Fruit fly (Drosophila melanogaster) whole organism, embryonic: ENCODE measurements around the gene AMPdeam.

Experiments used
- ATbp ChIP-seq: fragments of 200-800 bp; sonication (Bioruptor generic); optimal IDR thresholded peaks from 2 replicates; lab custom pipeline; 2017; ENCODE audit warnings: missing biosample characterization, mild to moderate bottlenecking, missing genetic modification characterization, missing genetic modification reagents
- Awh ChIP-seq: fragments of 200-800 bp; sonication (Bioruptor generic); IDR thresholded peaks from 2 replicates; pipeline ENCODE4, ENCODE4 v1.3.6; 2022; ENCODE audit warnings: missing biosample characterization, missing genetic modification characterization
- CG10274 ChIP-seq: fragments of 200-800 bp; sonication (Bioruptor generic); optimal IDR thresholded peaks from 3 replicates; lab custom pipeline; 2017; ENCODE audit warnings: missing biosample characterization, mild to moderate bottlenecking, missing genetic modification characterization
- CG10321 ChIP-seq: fragments of 200-800 bp; sonication (Bioruptor generic); IDR thresholded peaks from 2 replicates; pipeline ENCODE4 v1.3.6; 2022; ENCODE audit warnings: missing biosample characterization, missing genetic modification characterization
- CG10543 ChIP-seq: fragments of 200-800 bp; sonication (Bioruptor generic); optimal IDR thresholded peaks from 3 replicates; lab custom pipeline; 2017; ENCODE audit warnings: missing biosample characterization, mild to moderate bottlenecking, missing genetic modification characterization, moderate library complexity
- CG10979 ChIP-seq: fragments of 200-800 bp; sonication (Bioruptor generic); optimal IDR thresholded peaks from 2 replicates; lab custom pipeline; 2018; ENCODE audit warnings: missing biosample characterization, mild to moderate bottlenecking, missing genetic modification characterization, moderate library complexity
- CG11398 ChIP-seq: fragments of 200-800 bp; sonication (Bioruptor generic); optimal IDR thresholded peaks from 2 replicates; lab custom pipeline; 2016; ENCODE audit warnings: missing biosample characterization, missing genetic modification characterization
- CG12155 ChIP-seq: fragments of 200-800 bp; sonication (Bioruptor generic); optimal IDR thresholded peaks from 3 replicates; lab custom pipeline; 2016; ENCODE audit warnings: missing biosample characterization, missing genetic modification characterization
- CG13894 ChIP-seq: fragments of 200-800 bp; sonication (Bioruptor generic); optimal IDR thresholded peaks from 3 replicates; lab custom pipeline; 2018; ENCODE audit warnings: missing biosample characterization, mild to moderate bottlenecking, missing genetic modification characterization, moderate library complexity
- CG15269 ChIP-seq: fragments of 200-800 bp; sonication (Bioruptor generic); optimal IDR thresholded peaks from 2 replicates; lab custom pipeline; 2018; ENCODE audit warnings: missing biosample characterization, mild to moderate bottlenecking, missing genetic modification characterization, moderate library complexity
- CG15479 ChIP-seq: fragments of 200-800 bp; sonication (Bioruptor generic); optimal IDR thresholded peaks from 3 replicates; lab custom pipeline; 2019; ENCODE audit warnings: missing biosample characterization, mild to moderate bottlenecking, missing genetic modification characterization, moderate library complexity
- CG15514 ChIP-seq: fragments of 200-800 bp; sonication (Bioruptor generic); optimal IDR thresholded peaks from 3 replicates; lab custom pipeline; 2017; ENCODE audit warnings: missing biosample characterization, missing genetic modification characterization, mild to moderate bottlenecking, moderate library complexity, missing genetic modification reagents
- CG15696 ChIP-seq: fragments of 200-800 bp; sonication (Bioruptor generic); optimal IDR thresholded peaks from 2 replicates; lab custom pipeline; 2019; ENCODE audit warnings: missing biosample characterization, mild to moderate bottlenecking, missing genetic modification characterization, moderate library complexity
- CG1603 ChIP-seq: fragments of 200-800 bp; sonication (Bioruptor generic); optimal IDR thresholded peaks from 2 replicates; lab custom pipeline; 2019; ENCODE audit warnings: missing biosample characterization, mild to moderate bottlenecking, missing genetic modification characterization, moderate library complexity
- CG2129 ChIP-seq: fragments of 200-800 bp; sonication (Bioruptor generic); IDR thresholded peaks from 2 replicates; pipeline ENCODE4 v1.3.6; 2022; ENCODE audit warnings: missing biosample characterization, missing genetic modification characterization; ENCODE audit not compliant: partially characterized antibody
- CG31224 ChIP-seq: fragments of 200-800 bp; sonication (Bioruptor generic); IDR thresholded peaks from 2 replicates; pipeline ENCODE4 v1.3.6; 2022; ENCODE audit warnings: missing biosample characterization, missing genetic modification characterization
- CG33557 ChIP-seq: fragments of 200-800 bp; sonication (Bioruptor generic); optimal IDR thresholded peaks from 2 replicates; lab custom pipeline; 2019; ENCODE audit warnings: missing biosample characterization, mild to moderate bottlenecking, missing genetic modification characterization, moderate library complexity
- CG34224 ChIP-seq: fragments of 200-800 bp; sonication (Bioruptor generic); IDR thresholded peaks from 3 replicates; pipeline ENCODE4 v1.3.6; 2022; ENCODE audit warnings: missing biosample characterization, missing genetic modification characterization; ENCODE audit not compliant: partially characterized antibody
- CG42726 ChIP-seq: fragments of 200-800 bp; sonication (Bioruptor generic); IDR thresholded peaks from 2 replicates; pipeline ENCODE4 v1.3.6; 2022; ENCODE audit warnings: missing biosample characterization, missing genetic modification characterization; ENCODE audit not compliant: partially characterized antibody
- CG5180 ChIP-seq: fragments of 200-800 bp; sonication (Bioruptor generic); optimal IDR thresholded peaks from 3 replicates; lab custom pipeline; 2017; ENCODE audit warnings: missing biosample characterization, missing genetic modification characterization, mild to moderate bottlenecking, moderate library complexity, missing genetic modification reagents
- CG6791 ChIP-seq: fragments of 200-800 bp; sonication (Bioruptor generic); IDR thresholded peaks from 3 replicates; pipeline ENCODE4 v1.3.6; 2022; ENCODE audit warnings: missing biosample characterization, missing genetic modification characterization; ENCODE audit not compliant: partially characterized antibody
- CG6813 ChIP-seq: fragments of 200-800 bp; sonication (Bioruptor generic); optimal IDR thresholded peaks from 2 replicates; lab custom pipeline; 2017; ENCODE audit warnings: missing biosample characterization, missing genetic modification characterization, mild to moderate bottlenecking, moderate library complexity, missing genetic modification reagents
- CG8924 ChIP-seq: fragments of 200-800 bp; optimal IDR thresholded peaks from 3 replicates; lab custom pipeline; 2019; ENCODE audit warnings: missing biosample characterization, mild to moderate bottlenecking, missing genetic modification characterization, moderate library complexity
- CG9876 ChIP-seq: fragments of 200-800 bp; sonication (Bioruptor generic); optimal IDR thresholded peaks from 2 replicates; lab custom pipeline; 2016; ENCODE audit warnings: missing biosample characterization, missing genetic modification characterization
- D ChIP-seq, 2 experiments: fragments of 200-800 bp in 1 of 2; fragments of >200 bp in 1 of 2; sonication (Bioruptor generic) in 1 of 2; optimal IDR thresholded peaks; 2 replicates in 1 of 2; 3 replicates in 1 of 2; lab custom pipeline; 2017; ENCODE audit warnings: mild to moderate bottlenecking in 1 of 2, missing biosample characterization in 1 of 2, missing genetic modification characterization in 1 of 2, missing genetic modification reagents in 1 of 2
- Dbx ChIP-seq: fragments of 200-800 bp; sonication (Bioruptor generic); IDR thresholded peaks from 3 replicates; pipeline ENCODE4 v1.3.6; 2022; ENCODE audit warnings: missing biosample characterization, missing genetic modification characterization
- HLH3B ChIP-seq: fragments of 200-800 bp; sonication (Bioruptor generic); IDR thresholded peaks from 2 replicates; pipeline ENCODE4 v1.3.6; 2022; ENCODE audit warnings: missing biosample characterization, missing genetic modification characterization
- HLHmδ ChIP-seq: fragments of 200-800 bp; sonication (Bioruptor generic); optimal IDR thresholded peaks from 2 replicates; lab custom pipeline; 2018; ENCODE audit warnings: missing biosample characterization, mild to moderate bottlenecking, missing genetic modification characterization, moderate library complexity
- HmgD ChIP-seq: fragments of 200-800 bp; sonication (Bioruptor generic); optimal IDR thresholded peaks from 3 replicates; lab custom pipeline; 2016; ENCODE audit warnings: missing biosample characterization, missing genetic modification characterization
- Med ChIP-seq: fragments of 200-800 bp; sonication (Bioruptor generic); peaks from one replicate; lab custom pipeline; 2016; ENCODE audit warnings: missing biosample characterization, missing genetic modification characterization, mild to moderate bottlenecking, inconsistent platforms, moderate library complexity
- Mes4 ChIP-seq: fragments of 200-800 bp; sonication (Bioruptor generic); optimal IDR thresholded peaks from 2 replicates; lab custom pipeline; 2016; ENCODE audit warnings: missing biosample characterization, missing genetic modification characterization
- Oaz ChIP-seq: fragments of 200-800 bp; sonication (Bioruptor generic); IDR thresholded peaks from 2 replicates; pipeline ENCODE4 v1.3.6; 2022; ENCODE audit warnings: missing biosample characterization, missing genetic modification characterization
- Pdp1 ChIP-seq, 2 experiments: fragments of 200-800 bp; sonication (Bioruptor generic); optimal IDR thresholded peaks; 3 replicates each; lab custom pipeline; 2016; ENCODE audit warnings: missing biosample characterization in 2 of 2, missing genetic modification characterization in 2 of 2, mild to moderate bottlenecking in 1 of 2, moderate library complexity in 1 of 2
- Spps ChIP-seq: fragments of 200-800 bp; sonication (Bioruptor generic); optimal IDR thresholded peaks from 2 replicates; lab custom pipeline; 2018; ENCODE audit warnings: missing biosample characterization, mild to moderate bottlenecking, missing genetic modification characterization
- Sry-β ChIP-seq: fragments of 200-800 bp; sonication (Bioruptor generic); optimal IDR thresholded peaks from 2 replicates; lab custom pipeline; 2018; ENCODE audit warnings: missing biosample characterization, mild to moderate bottlenecking, missing genetic modification characterization, moderate library complexity
- Sry-δ ChIP-seq: fragments of 200-800 bp; sonication (Bioruptor generic); optimal IDR thresholded peaks from 2 replicates; lab custom pipeline; 2016; ENCODE audit warnings: missing biosample characterization, missing genetic modification characterization
- Xrp1 ChIP-seq: fragments of 200-800 bp; sonication (Bioruptor generic); IDR thresholded peaks from 2 replicates; pipeline ENCODE4 v1.3.6; 2022; ENCODE audit warnings: missing biosample characterization, missing genetic modification characterization
- caup ChIP-seq: fragments of 200-800 bp; sonication (Bioruptor generic); optimal IDR thresholded peaks from 3 replicates; lab custom pipeline; 2017; ENCODE audit warnings: missing biosample characterization, mild to moderate bottlenecking, missing genetic modification characterization, moderate library complexity; ENCODE audit not compliant: severe bottlenecking
- dysf ChIP-seq: fragments of 200-800 bp; sonication (Bioruptor generic); IDR thresholded peaks from 3 replicates; pipeline ENCODE4 v1.3.6; 2022; ENCODE audit warnings: missing biosample characterization, missing genetic modification characterization
- gfzf ChIP-seq: fragments of 200-800 bp; sonication (Bioruptor generic); optimal IDR thresholded peaks from 2 replicates; lab custom pipeline; 2016; ENCODE audit warnings: missing biosample characterization, mild to moderate bottlenecking, missing genetic modification characterization, moderate library complexity
- hbn ChIP-seq: fragments of 200-800 bp; sonication (Bioruptor generic); IDR thresholded peaks from 2 replicates; pipeline ENCODE4 v1.3.6; 2022; ENCODE audit warnings: missing biosample characterization, missing genetic modification characterization; ENCODE audit not compliant: partially characterized antibody
- pita ChIP-seq: fragments of 200-800 bp; sonication (Bioruptor generic); optimal IDR thresholded peaks from 2 replicates; lab custom pipeline; 2017; ENCODE audit warnings: missing biosample characterization, mild to moderate bottlenecking, missing genetic modification characterization
- ranshi ChIP-seq: fragments of 200-800 bp; sonication (Bioruptor generic); IDR thresholded peaks from 2 replicates; pipeline ENCODE4 v1.3.6; 2022; ENCODE audit warnings: missing biosample characterization, missing genetic modification characterization
- row ChIP-seq: fragments of 200-800 bp; sonication (Bioruptor generic); IDR thresholded peaks from 3 replicates; pipeline ENCODE4 v1.3.6; 2022; ENCODE audit warnings: missing biosample characterization, missing genetic modification characterization
- sr ChIP-seq: fragments of 200-800 bp; sonication (Bioruptor generic); IDR thresholded peaks from 3 replicates; pipeline ENCODE4 v1.3.6; 2022; ENCODE audit warnings: missing biosample characterization, missing genetic modification characterization
- stc ChIP-seq: fragments of 200-800 bp; sonication (Bioruptor generic); IDR thresholded peaks from 2 replicates; pipeline ENCODE4 v1.3.6; 2022; ENCODE audit warnings: missing biosample characterization, missing genetic modification characterization
- stwl ChIP-seq: fragments of 200-800 bp; sonication (Bioruptor generic); optimal IDR thresholded peaks from 3 replicates; lab custom pipeline; 2018; ENCODE audit warnings: missing biosample characterization, mild to moderate bottlenecking, missing genetic modification characterization, moderate library complexity
- twi ChIP-seq: fragments of 200-800 bp; optimal IDR thresholded peaks from 2 replicates; lab custom pipeline; 2019; ENCODE audit warnings: missing biosample characterization, mild to moderate bottlenecking, missing genetic modification characterization, moderate library complexity
- wdn ChIP-seq: fragments of 200-800 bp; sonication (Bioruptor generic); IDR thresholded peaks from 2 replicates; pipeline ENCODE4 v1.3.6; 2022; ENCODE audit warnings: missing biosample characterization, missing genetic modification characterization

The AMPdeam gene

dm6 chrX:13805554-13805953, 40.1 kb downstream of the AMPdeam start (continued):
- TF ChIP-seq CG15269 (tag; lab: Kevin White, UChicago): no peak
- TF ChIP-seq caup (GFP tag; lab: Kevin White, UChicago): no peak
- TF ChIP-seq Dbx (GFP tag; lab: Robert Waterston, UW): no peak
- TF ChIP-seq CG42726 (GFP tag; lab: Robert Waterston, UW): no peak
- TF ChIP-seq ranshi (GFP tag; lab: Robert Waterston, UW): no peak
- TF ChIP-seq CG1603 (tag; lab: Kevin White, UChicago): peak; percentile 13
- peak; percentile 15 for TF ChIP-seq Mes4 (GFP tag; lab: Kevin White, UChicago)
- 0 out of 2 replicates have a peak, but pooled peaks have one; percentile 14 for TF ChIP-seq Awh (GFP tag; lab: Robert Waterston, UW)
- peak; percentile 8 for TF ChIP-seq CG33557 (GFP tag; lab: Kevin White, UChicago)
- TF ChIP-seq CG9876 (GFP tag; lab: Kevin White, UChicago): peak; percentile 28
- TF ChIP-seq dysf (GFP tag; lab: Robert Waterston, UW): peak; percentile 12; the same call in 1 of the 3 replicates
- peak; percentile 59 for TF ChIP-seq stwl (tag; lab: Kevin White, UChicago)
- no peak for TF ChIP-seq hbn (GFP tag; lab: Robert Waterston, UW)
- peak; percentile 39 for TF ChIP-seq CG15696 (tag; lab: Kevin White, UChicago)
- no peak for TF ChIP-seq CG15514 (GFP tag; lab: Kevin White, UChicago)
- peak; percentile 25 for TF ChIP-seq HLHmδ (GFP tag; lab: Kevin White, UChicago)
- TF ChIP-seq CG5180: peak; percentile 11
- no peak for TF ChIP-seq CG34224 (GFP tag; lab: Robert Waterston, UW)
- no peak for TF ChIP-seq CG10543 (GFP tag; lab: Kevin White, UChicago)
- TF ChIP-seq CG6791 (GFP tag; lab: Robert Waterston, UW): no peak
- no peak for TF ChIP-seq Oaz (GFP tag; lab: Robert Waterston, UW)
- peak; percentile 10 for TF ChIP-seq CG8924
- TF ChIP-seq ATbp (GFP tag; lab: Kevin White, UChicago): peak; percentile 42
- 0 out of 3 replicates have a peak, but pooled peaks have one; percentile 8 for TF ChIP-seq row (GFP tag; lab: Robert Waterston, UW)
- TF ChIP-seq D (optimal IDR thresholded peaks at IDR 0.05; lab: Kevin White, UChicago): peak; percentile 32
- TF ChIP-seq D (GFP tag; optimal IDR thresholded peaks at IDR 0.05; lab: Kevin White, UChicago): no peak
- TF ChIP-seq CG2129 (GFP tag; lab: Robert Waterston, UW): no peak
- TF ChIP-seq stc (GFP tag; lab: Robert Waterston, UW): no peak
- TF ChIP-seq Pdp1 (GFP tag; optimal IDR thresholded peaks at IDR 0.05; lab: Kevin White, UChicago): peak in 1 of 2 experiments; percentile 65
- TF ChIP-seq sr (GFP tag; lab: Robert Waterston, UW): peak; percentile 48; the same call in 1 of the 3 replicates
- TF ChIP-seq gfzf (GFP tag; lab: Kevin White, UChicago): no peak
- TF ChIP-seq CG10321 (GFP tag; lab: Robert Waterston, UW): peak; percentile 86
- TF ChIP-seq CG11398 (GFP tag; lab: Kevin White, UChicago): no peak
- peak; percentile 27 for TF ChIP-seq CG15479 (GFP tag; lab: Kevin White, UChicago)
- TF ChIP-seq CG13894 (tag; lab: Kevin White, UChicago): no peak
- peak; percentile 15 for TF ChIP-seq CG10979
- TF ChIP-seq CG31224 (GFP tag; lab: Robert Waterston, UW): no peak
- TF ChIP-seq Med (GFP tag; lab: Kevin White, UChicago): peak; percentile 55
- TF ChIP-seq pita (GFP tag; lab: Kevin White, UChicago): peak; percentile 3
- TF ChIP-seq twi: peak; percentile 27
- peak; percentile 12 for TF ChIP-seq Sry-β (GFP tag; lab: Kevin White, UChicago)
- TF ChIP-seq CG6813: no peak
- peak; percentile 26 for TF ChIP-seq Sry-δ
- no peak for TF ChIP-seq HLH3B (GFP tag; lab: Robert Waterston, UW)
- TF ChIP-seq CG12155 (GFP tag; lab: Kevin White, UChicago): no peak
- peak; percentile 22 for TF ChIP-seq Spps (tag; lab: Kevin White, UChicago)
- TF ChIP-seq wdn (GFP tag; lab: Robert Waterston, UW): no peak
- peak; percentile 4 for TF ChIP-seq HmgD (GFP tag; lab: Kevin White, UChicago)
- no peak for TF ChIP-seq CG10274 (GFP tag; lab: Kevin White, UChicago)
- peak; percentile 47 for TF ChIP-seq Xrp1 (GFP tag; lab: Robert Waterston, UW)
